Worm (Caenorhabditis elegans) whole organism, L2 larva: ENCODE data around the gene unc-50.

Experiments used
- lsy-2 ChIP-seq, 2 experiments: fragments of 150-350 bp in 1 of 2; sonication (generic microtip) in 1 of 2; optimal IDR thresholded peaks; 2 replicates each; lab custom pipeline; 2014 to 2017; ENCODE audit warnings: missing biosample characterization in 2 of 2, missing genetic modification characterization in 2 of 2
- mab-5 ChIP-seq: fragments of 150-350 bp; optimal IDR thresholded peaks from 2 replicates; lab custom pipeline; 2014; ENCODE audit warnings: missing biosample characterization, missing genetic modification characterization
- nhr-77 ChIP-seq: fragments of 150-350 bp; optimal IDR thresholded peaks from 2 replicates; lab custom pipeline; 2014; ENCODE audit warnings: missing biosample characterization, missing genetic modification characterization

- TF ChIP-seq mab-5 (tag; lab: Kevin White, UChicago) = no peak
- TF ChIP-seq nhr-77 (tag; lab: Kevin White, UChicago) = no peak
- TF ChIP-seq lsy-2 (tag; optimal IDR thresholded peaks at IDR 0.05; lab: Kevin White, UChicago) = no peak
Observed at ce11 chrIII:10338992-10339852, 21.3 kb upstream of the unc-50 start.
